Fruit fly (Drosophila melanogaster) whole organism, pupa: Measurements from ENCODE around the gene Cpr64Ab.

Experiments
- CG12605 ChIP-seq: fragments of 200-800 bp; sonication (Bioruptor generic); IDR thresholded peaks from 2 replicates; pipeline ENCODE4 v1.3.6; 2022; ENCODE audit warnings: missing biosample characterization, missing genetic modification characterization
- CG32121 ChIP-seq: fragments of 200-800 bp; sonication (Bioruptor generic); IDR thresholded peaks from 2 replicates; pipeline ENCODE4 v1.3.6; 2022; ENCODE audit warnings: missing biosample characterization, missing genetic modification characterization
- CG8159 ChIP-seq: fragments of 200-800 bp; sonication (Bioruptor generic); optimal IDR thresholded peaks from 3 replicates; lab custom pipeline; 2018; ENCODE audit warnings: missing biosample characterization, mild to moderate bottlenecking, missing genetic modification characterization, moderate library complexity
- CG8301 ChIP-seq: fragments of 200-800 bp; sonication (Bioruptor generic); optimal IDR thresholded peaks from 2 replicates; lab custom pipeline; 2018; ENCODE audit warnings: missing biosample characterization, mild to moderate bottlenecking, missing genetic modification characterization
- D1 ChIP-seq: fragments of 200-800 bp; sonication (Bioruptor generic); optimal IDR thresholded peaks from 2 replicates; lab custom pipeline; 2018; ENCODE audit warnings: missing biosample characterization, mild to moderate bottlenecking, missing genetic modification characterization, moderate library complexity
- Pif1B ChIP-seq: fragments of 200-800 bp; sonication (Bioruptor generic); optimal IDR thresholded peaks from 3 replicates; lab custom pipeline; 2016; ENCODE audit warnings: missing biosample characterization, missing genetic modification characterization
- gl ChIP-seq: fragments of 200-800 bp; sonication (Bioruptor generic); optimal IDR thresholded peaks from 2 replicates; lab custom pipeline; 2018; ENCODE audit warnings: missing biosample characterization, mild to moderate bottlenecking, missing genetic modification characterization
- rn ChIP-seq: fragments of 200-800 bp; sonication (Bioruptor generic); IDR thresholded peaks from 2 replicates; pipeline ENCODE4 v1.3.6; 2022; ENCODE audit warnings: missing biosample characterization, missing genetic modification characterization

dm6 chr3L:4239442-4240322 is 28.3 kb upstream of the Cpr64Ab start, which contains the start of gene Sqor:
- TF ChIP-seq CG8301 (tag; lab: Kevin White, UChicago), result peak; percentile 98
- peak; percentile 93 for TF ChIP-seq CG32121 (GFP tag; lab: Robert Waterston, UW)
- peak; percentile 95 for TF ChIP-seq CG8159 (tag; lab: Kevin White, UChicago)
- TF ChIP-seq Pif1B (GFP tag; lab: Kevin White, UChicago), result no peak
- TF ChIP-seq D1 (tag; lab: Kevin White, UChicago), result peak; percentile 85
- peak; percentile 85 for TF ChIP-seq rn
- TF ChIP-seq gl, result peak; percentile 82
- peak; percentile 90 for TF ChIP-seq CG12605
